Fruit fly (Drosophila melanogaster) whole organism, embryonic: Measurements from ENCODE around the gene CG14221.
A peak's percentile ranks its signal among the peaks of the same experiment; 100 is the strongest.

Source experiments
- Asciz ChIP-seq: fragments of 200-800 bp; sonication (Bioruptor generic); optimal IDR thresholded peaks from 2 replicates; lab custom pipeline; 2017; ENCODE audit warnings: missing biosample characterization, mild to moderate bottlenecking, missing genetic modification characterization, missing genetic modification reagents
- BEAF-32 ChIP-seq: fragments of 200-800 bp; sonication (Bioruptor generic); optimal IDR thresholded peaks from 3 replicates; lab custom pipeline; 2017; ENCODE audit warnings: missing biosample characterization, missing genetic modification characterization, mild to moderate bottlenecking, moderate library complexity, missing genetic modification reagents
- CG10147 ChIP-seq: fragments of 200-800 bp; sonication (Bioruptor generic); optimal IDR thresholded peaks from 2 replicates; lab custom pipeline; 2019; ENCODE audit warnings: missing biosample characterization, mild to moderate bottlenecking, missing genetic modification characterization, moderate library complexity
- CG10267 ChIP-seq: fragments of 200-800 bp; sonication (Bioruptor generic); optimal IDR thresholded peaks from 2 replicates; lab custom pipeline; 2018; ENCODE audit warnings: missing biosample characterization, mild to moderate bottlenecking, missing genetic modification characterization, moderate library complexity
- CG10366 ChIP-seq: fragments of 200-800 bp; sonication (Bioruptor generic); IDR thresholded peaks from 2 replicates; pipeline ENCODE4 v1.3.6; 2022; ENCODE audit warnings: missing biosample characterization, missing genetic modification characterization
- CG11085 ChIP-seq: fragments of 200-800 bp; sonication (Bioruptor generic); IDR thresholded peaks from 2 replicates; pipeline ENCODE4 v1.3.6; 2022; ENCODE audit warnings: missing biosample characterization, missing genetic modification characterization
- CG11560 ChIP-seq: fragments of 200-800 bp; sonication (Bioruptor generic); IDR thresholded peaks from 3 replicates; pipeline ENCODE4 v1.3.6; 2022; ENCODE audit warnings: missing biosample characterization, missing genetic modification characterization
- CG12071 ChIP-seq: fragments of 200-800 bp; sonication (Bioruptor generic); optimal IDR thresholded peaks from 3 replicates; lab custom pipeline; 2018; ENCODE audit warnings: missing biosample characterization, mild to moderate bottlenecking, missing genetic modification characterization
- CG13894 ChIP-seq: fragments of 200-800 bp; sonication (Bioruptor generic); optimal IDR thresholded peaks from 3 replicates; lab custom pipeline; 2018; ENCODE audit warnings: missing biosample characterization, mild to moderate bottlenecking, missing genetic modification characterization, moderate library complexity
- CG14710 ChIP-seq: fragments of 200-800 bp; sonication (Bioruptor generic); optimal IDR thresholded peaks from 3 replicates; lab custom pipeline; 2019; ENCODE audit warnings: missing biosample characterization, mild to moderate bottlenecking, missing genetic modification characterization, moderate library complexity
- CG15479 ChIP-seq: fragments of 200-800 bp; sonication (Bioruptor generic); optimal IDR thresholded peaks from 3 replicates; lab custom pipeline; 2019; ENCODE audit warnings: missing biosample characterization, mild to moderate bottlenecking, missing genetic modification characterization, moderate library complexity
- CG18619 ChIP-seq: fragments of 200-800 bp; sonication (Bioruptor generic); optimal IDR thresholded peaks from 3 replicates; lab custom pipeline; 2017; ENCODE audit warnings: missing biosample characterization, mild to moderate bottlenecking, missing genetic modification characterization
- CG2199 ChIP-seq: fragments of 200-800 bp; sonication (Bioruptor generic); IDR thresholded peaks from 3 replicates; pipeline ENCODE4 v1.3.6; 2022; ENCODE audit warnings: missing biosample characterization, missing genetic modification characterization
- CG2875 ChIP-seq: fragments of 200-800 bp; sonication (Bioruptor generic); optimal IDR thresholded peaks from 2 replicates; lab custom pipeline; 2017; ENCODE audit warnings: missing biosample characterization, mild to moderate bottlenecking, missing genetic modification characterization, missing genetic modification reagents
- CG32532 ChIP-seq: fragments of 200-800 bp; sonication (Bioruptor generic); IDR thresholded peaks from 2 replicates; pipeline ENCODE4 v1.3.6; 2022; ENCODE audit warnings: missing biosample characterization, missing genetic modification characterization
- CG4617 ChIP-seq: fragments of 200-800 bp; sonication (Bioruptor generic); optimal IDR thresholded peaks from 3 replicates; lab custom pipeline; 2016; ENCODE audit warnings: missing biosample characterization, missing genetic modification characterization, borderline replicate concordance
- CG4707 ChIP-seq: fragments of 200-800 bp; sonication (Bioruptor generic); optimal IDR thresholded peaks from 2 replicates; lab custom pipeline; 2018; ENCODE audit warnings: missing biosample characterization, mild to moderate bottlenecking, missing genetic modification characterization, moderate library complexity
- CG6813 ChIP-seq: fragments of 200-800 bp; sonication (Bioruptor generic); optimal IDR thresholded peaks from 2 replicates; lab custom pipeline; 2017; ENCODE audit warnings: missing biosample characterization, missing genetic modification characterization, mild to moderate bottlenecking, moderate library complexity, missing genetic modification reagents
- CG7357 ChIP-seq: fragments of 200-800 bp; sonication (Bioruptor generic); IDR thresholded peaks from 3 replicates; pipeline ENCODE4 v1.3.6; 2022; ENCODE audit warnings: missing biosample characterization, missing genetic modification characterization
- CG7786 ChIP-seq: fragments of 200-800 bp; sonication (Bioruptor generic); optimal IDR thresholded peaks from 2 replicates; lab custom pipeline; 2016; ENCODE audit warnings: missing biosample characterization, missing genetic modification characterization
- CG8290 ChIP-seq, 3 experiments: fragments of 200-800 bp; sonication (Bioruptor generic); optimal IDR thresholded peaks; 2 replicates each; lab custom pipeline; 2016 to 2019; ENCODE audit warnings: missing biosample characterization in 3 of 3, missing genetic modification characterization in 3 of 3, mild to moderate bottlenecking in 2 of 3, moderate library complexity in 1 of 3
- CG9797 ChIP-seq: fragments of 200-800 bp; sonication (Bioruptor generic); optimal IDR thresholded peaks from 3 replicates; lab custom pipeline; 2018; ENCODE audit warnings: missing biosample characterization, mild to moderate bottlenecking, missing genetic modification characterization
- Doc3 ChIP-seq: fragments of 200-800 bp; sonication (Bioruptor generic); IDR thresholded peaks from 3 replicates; pipeline ENCODE4 v1.3.6; 2022; ENCODE audit warnings: missing biosample characterization, missing genetic modification characterization; ENCODE audit not compliant: partially characterized antibody
- Dref ChIP-seq: fragments of 200-800 bp; sonication (Bioruptor generic); IDR thresholded peaks from 2 replicates; pipeline ENCODE4 v1.3.6; 2022; ENCODE audit warnings: missing biosample characterization, missing genetic modification characterization
- E2f1 ChIP-seq: fragments of 200-800 bp; sonication (Bioruptor generic); IDR thresholded peaks from 2 replicates; pipeline ENCODE4 v1.3.6; 2022; ENCODE audit warnings: missing biosample characterization, missing genetic modification characterization
- GATAe ChIP-seq: fragments of 200-800 bp; sonication (Bioruptor generic); conservative IDR thresholded peaks from 2 replicates; pipeline ENCODE4 v1.3.6; 2022; ENCODE audit warnings: missing biosample characterization, missing genetic modification characterization
- MESR4 ChIP-seq: fragments of 200-800 bp; sonication (Bioruptor generic); optimal IDR thresholded peaks from 2 replicates; lab custom pipeline; 2018; ENCODE audit warnings: missing biosample characterization, mild to moderate bottlenecking, missing genetic modification characterization, moderate library complexity
- MTF-1 ChIP-seq: fragments of 200-800 bp; sonication (Bioruptor generic); optimal IDR thresholded peaks from 2 replicates; lab custom pipeline; 2018; ENCODE audit warnings: missing biosample characterization, mild to moderate bottlenecking, missing genetic modification characterization, borderline replicate concordance
- NK7.1 ChIP-seq: fragments of 200-800 bp; sonication (Bioruptor generic); optimal IDR thresholded peaks from 3 replicates; lab custom pipeline; 2016; ENCODE audit warnings: missing biosample characterization, missing genetic modification characterization
- Sin3A ChIP-seq: fragments of >200 bp; optimal IDR thresholded peaks from 2 replicates; lab custom pipeline; 2018
- Spps ChIP-seq: fragments of 200-800 bp; sonication (Bioruptor generic); optimal IDR thresholded peaks from 2 replicates; lab custom pipeline; 2018; ENCODE audit warnings: missing biosample characterization, mild to moderate bottlenecking, missing genetic modification characterization
- Xbp1 ChIP-seq: fragments of 200-800 bp; sonication (Bioruptor generic); optimal IDR thresholded peaks from 3 replicates; lab custom pipeline; 2016; ENCODE audit warnings: missing biosample characterization, mild to moderate bottlenecking, missing genetic modification characterization
- chn ChIP-seq: fragments of 200-800 bp; sonication (Bioruptor generic); optimal IDR thresholded peaks from 2 replicates; lab custom pipeline; 2016; ENCODE audit warnings: missing biosample characterization, missing genetic modification characterization
- danr ChIP-seq: fragments of 200-800 bp; sonication (Bioruptor generic); IDR thresholded peaks from 2 replicates; pipeline ENCODE4 v1.3.6; 2022; ENCODE audit warnings: missing biosample characterization, missing genetic modification characterization
- dm ChIP-seq: fragments of 200-800 bp; sonication (Bioruptor generic); optimal IDR thresholded peaks from 3 replicates; lab custom pipeline; 2016; ENCODE audit warnings: missing biosample characterization, missing genetic modification characterization
- en ChIP-seq: fragments of 200-800 bp; sonication (Bioruptor generic); optimal IDR thresholded peaks from 2 replicates; lab custom pipeline; 2016; ENCODE audit warnings: missing biosample characterization, missing genetic modification characterization
- gcm ChIP-seq: fragments of 200-800 bp; sonication (Bioruptor generic); optimal IDR thresholded peaks from 2 replicates; lab custom pipeline; 2019; ENCODE audit warnings: missing biosample characterization, mild to moderate bottlenecking, missing genetic modification characterization, moderate library complexity
- her ChIP-seq: fragments of 200-800 bp; sonication (Bioruptor generic); optimal IDR thresholded peaks from 2 replicates; lab custom pipeline; 2016; ENCODE audit warnings: missing biosample characterization, missing genetic modification characterization
- inv ChIP-seq: fragments of 200-800 bp; sonication (Bioruptor generic); IDR thresholded peaks from 2 replicates; pipeline ENCODE4 v1.3.6; 2022; ENCODE audit warnings: missing biosample characterization, missing genetic modification characterization; ENCODE audit not compliant: partially characterized antibody
- kay ChIP-seq: fragments of 200-800 bp; sonication (Bioruptor generic); optimal IDR thresholded peaks from 2 replicates; lab custom pipeline; 2016; ENCODE audit warnings: missing biosample characterization, missing genetic modification characterization
- klu ChIP-seq: fragments of 200-800 bp; sonication (Bioruptor generic); IDR thresholded peaks from 2 replicates; pipeline ENCODE4 v1.3.6; 2022; ENCODE audit warnings: missing biosample characterization, missing genetic modification characterization
- lilli ChIP-seq: fragments of 200-800 bp; sonication (Bioruptor generic); optimal IDR thresholded peaks from 3 replicates; lab custom pipeline; 2016; ENCODE audit warnings: missing biosample characterization, missing genetic modification characterization
- mam ChIP-seq: fragments of 200-800 bp; sonication (Bioruptor generic); optimal IDR thresholded peaks from 3 replicates; lab custom pipeline; 2016; ENCODE audit warnings: missing biosample characterization, missing genetic modification characterization
- mld ChIP-seq: fragments of 200-800 bp; sonication (Bioruptor generic); IDR thresholded peaks from 3 replicates; pipeline ENCODE4 v1.3.6; 2022; ENCODE audit warnings: missing biosample characterization, missing genetic modification characterization; ENCODE audit not compliant: partially characterized antibody
- nerfin-2 ChIP-seq: fragments of 200-800 bp; sonication (Bioruptor generic); IDR thresholded peaks from 2 replicates; pipeline ENCODE4 v1.3.6; 2022; ENCODE audit warnings: missing biosample characterization, missing genetic modification characterization; ENCODE audit not compliant: partially characterized antibody
- onecut ChIP-seq: fragments of 200-800 bp; sonication (Bioruptor generic); IDR thresholded peaks from 2 replicates; pipeline ENCODE4 v1.3.6; 2022; ENCODE audit warnings: missing biosample characterization, missing genetic modification characterization
- prd ChIP-seq, 3 experiments: fragments of >200 bp in 2 of 3; fragments of 200-800 bp in 1 of 3; sonication (Bioruptor generic) in 1 of 3; optimal IDR thresholded peaks in 2 of 3; IDR thresholded peaks in 1 of 3; 2 replicates in 2 of 3; 3 replicates in 1 of 3; pipeline versions ENCODE4 v1.3.6 to Lab custom; 2017 to 2022; ENCODE audit warnings: missing biosample characterization in 1 of 3, missing genetic modification characterization in 1 of 3
- pum ChIP-seq: fragments of 200-800 bp; sonication (Bioruptor generic); optimal IDR thresholded peaks from 2 replicates; lab custom pipeline; 2016; ENCODE audit warnings: missing biosample characterization, missing genetic modification characterization
- sqz ChIP-seq: fragments of 200-800 bp; sonication (Bioruptor generic); optimal IDR thresholded peaks from 3 replicates; lab custom pipeline; 2018; ENCODE audit warnings: missing biosample characterization, mild to moderate bottlenecking, missing genetic modification characterization

CG14221 gene

dm6 chrX:19666991-19667409, 46.0 kb upstream of the CG14221 start, which contains the start of gene Zw (continued):
- TF ChIP-seq MTF-1 = no peak
- peak; percentile 42 for TF ChIP-seq inv (GFP tag; lab: Robert Waterston, UW)
- TF ChIP-seq CG14710 (tag; lab: Kevin White, UChicago) = peak; percentile 2
- no peak for TF ChIP-seq CG10267 (tag; lab: Kevin White, UChicago)
- TF ChIP-seq CG9797 = no peak
- TF ChIP-seq mld (GFP tag; lab: Robert Waterston, UW) = no peak
- no peak for TF ChIP-seq Spps (tag; lab: Kevin White, UChicago)
- no peak for TF ChIP-seq CG13894 (tag; lab: Kevin White, UChicago)
- peak; percentile 9 for TF ChIP-seq CG12071 (GFP tag; lab: Kevin White, UChicago)
- peak; percentile 80 for TF ChIP-seq CG32532
- peak; percentile 13; the same call in 1 of the 2 replicates for TF ChIP-seq GATAe (GFP tag; lab: Robert Waterston, UW)
- TF ChIP-seq CG7357 = peak; percentile 46; the same call in 1 of the 3 replicates
- peak; percentile 51 for TF ChIP-seq chn (GFP tag; lab: Kevin White, UChicago)
- no peak for TF ChIP-seq CG11560 (tag; lab: Robert Waterston, UW)
- TF ChIP-seq CG2199 (GFP tag; lab: Robert Waterston, UW) = peak; percentile 40; the same call in 1 of the 3 replicates
- peak; percentile 5 for TF ChIP-seq dm
- TF ChIP-seq CG11085 (GFP tag; lab: Robert Waterston, UW) = peak; percentile 60
- TF ChIP-seq E2f1 = peak; percentile 38; the same call in 1 of the 2 replicates
- peak; percentile 45 for TF ChIP-seq Xbp1 (GFP tag; lab: Kevin White, UChicago)
- no peak for TF ChIP-seq CG8290 (GFP tag; optimal IDR thresholded peaks at IDR 0.05; lab: Kevin White, UChicago)
- peak in 1 of 2 experiments; percentile 88 for TF ChIP-seq CG8290 (tag; optimal IDR thresholded peaks at IDR 0.05; lab: Kevin White, UChicago)
- peak; percentile 0 for TF ChIP-seq en (GFP tag; lab: Kevin White, UChicago)
- peak; percentile 5 for TF ChIP-seq sqz (GFP tag; lab: Kevin White, UChicago)
- TF ChIP-seq CG18619 = peak; percentile 16
- TF ChIP-seq CG10147 (GFP tag; lab: Kevin White, UChicago) = no peak
- no peak for TF ChIP-seq BEAF-32 (GFP tag; lab: Kevin White, UChicago)
- 0 out of 2 replicates have a peak, but pooled peaks have one; percentile 28 for TF ChIP-seq onecut
- peak; percentile 19 for TF ChIP-seq pum (GFP tag; lab: Kevin White, UChicago)
- TF ChIP-seq CG10366 = peak; percentile 52
- TF ChIP-seq gcm (GFP tag; lab: Kevin White, UChicago) = no peak
- no peak for TF ChIP-seq Dref
- TF ChIP-seq CG4707 (GFP tag; lab: Kevin White, UChicago) = no peak
- TF ChIP-seq nerfin-2 (GFP tag; lab: Robert Waterston, UW) = no peak
- TF ChIP-seq kay = no peak
- no peak for TF ChIP-seq Doc3 (GFP tag; lab: Robert Waterston, UW)
- TF ChIP-seq prd (optimal IDR thresholded peaks at IDR 0.05; lab: Kevin White, UChicago) = no peak
- TF ChIP-seq prd (GFP tag; IDR thresholded peaks at IDR 0.05; lab: Robert Waterston, UW) = peak; percentile 82
- TF ChIP-seq CG6813 = no peak
- TF ChIP-seq danr (GFP tag; lab: Robert Waterston, UW) = no peak
- TF ChIP-seq mam (GFP tag; lab: Kevin White, UChicago) = peak; percentile 61
- peak; percentile 63 for TF ChIP-seq lilli (GFP tag; lab: Kevin White, UChicago)
- TF ChIP-seq CG2875 (GFP tag; lab: Kevin White, UChicago) = no peak
- TF ChIP-seq CG4617 (GFP tag; lab: Kevin White, UChicago) = no peak
- TF ChIP-seq CG7786 (GFP tag; lab: Kevin White, UChicago) = peak; percentile 49
- no peak for TF ChIP-seq CG15479
- no peak for TF ChIP-seq NK7.1 (GFP tag; lab: Kevin White, UChicago)
- TF ChIP-seq klu = peak; percentile 35; the same call in 1 of the 2 replicates
- TF ChIP-seq Sin3A = no peak
- no peak for TF ChIP-seq Asciz (GFP tag; lab: Kevin White, UChicago)
- TF ChIP-seq MESR4 (GFP tag; lab: Kevin White, UChicago) = no peak
- TF ChIP-seq her (GFP tag; lab: Kevin White, UChicago) = no peak
